Worm (Caenorhabditis elegans) whole organism, L1 larva: ENCODE data around the gene F19B6.10.
"Not testable (repeated sequence)": the region's sequence is repeated elsewhere in the genome, so short reads cannot be mapped to it uniquely, and the experiment has no call there.

Experiments used
- ceh-82 ChIP-seq, 3 experiments: fragments of 150-350 bp in 1 of 3; sonication (generic microtip) in 2 of 3; optimal IDR thresholded peaks; 2 replicates each; lab custom pipeline; 2014 to 2017; ENCODE audit warnings: missing biosample characterization in 3 of 3, missing genetic modification characterization in 3 of 3
- ceh-88 ChIP-seq: fragments of 200-800 bp; sonication (Bioruptor generic); IDR thresholded peaks from 2 replicates; pipeline ENCODE4 v1.3.6; 2022; ENCODE audit warnings: missing genetic modification characterization, missing compliant biosample characterization
- elt-3 ChIP-seq, 6 experiments: fragments of 150-350 bp in 1 of 6; sonication (generic microtip); optimal IDR thresholded peaks; 2 replicates each; lab custom pipeline; 2017 to 2018; ENCODE audit warnings: missing biosample characterization in 6 of 6, missing genetic modification characterization in 6 of 6, inconsistent platforms in 1 of 6
- lin-13 ChIP-seq: fragments of 150-350 bp; optimal IDR thresholded peaks from 2 replicates; lab custom pipeline; 2014; ENCODE audit warnings: missing biosample characterization, missing genetic modification reagents, missing genetic modification characterization
- mdl-1 ChIP-seq, 2 experiments: fragments of 150-350 bp; optimal IDR thresholded peaks; 2 replicates each; lab custom pipeline; 2014 to 2017; ENCODE audit warnings: missing biosample characterization in 2 of 2, missing genetic modification characterization in 2 of 2, inconsistent platforms in 1 of 2
- mep-1 ChIP-seq: fragments of 150-350 bp; optimal IDR thresholded peaks from 2 replicates; lab custom pipeline; 2014; ENCODE audit warnings: missing biosample characterization, missing genetic modification characterization
- nhr-19 ChIP-seq: fragments of 200-800 bp; sonication (Bioruptor generic); conservative IDR thresholded peaks from 2 replicates; pipeline ENCODE4 v1.3.6; 2022; ENCODE audit warnings: missing genetic modification characterization, missing compliant biosample characterization
- pqm-1 ChIP-seq: sonication (generic microtip); optimal IDR thresholded peaks from 3 replicates; lab custom pipeline; 2017; ENCODE audit warnings: missing biosample characterization, missing genetic modification characterization
- rnt-1 ChIP-seq: sonication (generic microtip); optimal IDR thresholded peaks from 2 replicates; lab custom pipeline; 2016; ENCODE audit warnings: mild to moderate bottlenecking, missing genetic modification characterization, moderate library complexity, missing compliant biosample characterization
- xbp-1 ChIP-seq: sonication (generic microtip); optimal IDR thresholded peaks from 2 replicates; lab custom pipeline; 2016; ENCODE audit warnings: missing genetic modification characterization, missing compliant biosample characterization
- zag-1 ChIP-seq: fragments of 150-350 bp; optimal IDR thresholded peaks from 2 replicates; lab custom pipeline; 2014; ENCODE audit warnings: missing biosample characterization, missing genetic modification characterization
- zip-4 ChIP-seq: fragments of 200-800 bp; sonication (Bioruptor generic); optimal IDR thresholded peaks from 2 replicates; lab custom pipeline; 2018; ENCODE audit warnings: mild to moderate bottlenecking, missing genetic modification characterization, moderate library complexity, missing compliant biosample characterization

- not testable (repeated sequence) for TF ChIP-seq pqm-1; rnt-1; ceh-82 (tag; optimal IDR thresholded peaks at IDR 0.05; lab: Kevin White, UChicago); mep-1 (tag; lab: Kevin White, UChicago); xbp-1 (tag; lab: Kevin White, UChicago); ceh-88 (GFP tag; lab: Robert Waterston, UW); nhr-19 (GFP tag; lab: Robert Waterston, UW); lin-13 (GFP tag; lab: Kevin White, UChicago); mdl-1 (tag; optimal IDR thresholded peaks at IDR 0.05; lab: Kevin White, UChicago); zag-1; zip-4 (GFP tag; lab: Kevin White, UChicago); elt-3 (tag; optimal IDR thresholded peaks at IDR 0.05; lab: Kevin White, UChicago)
Observed at ce11 chrIV:12326932-12327331, 10.1 kb upstream of the F19B6.10 start, which contains the start of gene F19B6.3.
